Worm (Caenorhabditis elegans): Measurements from ENCODE around the gene cln-3.3.

DNA sequence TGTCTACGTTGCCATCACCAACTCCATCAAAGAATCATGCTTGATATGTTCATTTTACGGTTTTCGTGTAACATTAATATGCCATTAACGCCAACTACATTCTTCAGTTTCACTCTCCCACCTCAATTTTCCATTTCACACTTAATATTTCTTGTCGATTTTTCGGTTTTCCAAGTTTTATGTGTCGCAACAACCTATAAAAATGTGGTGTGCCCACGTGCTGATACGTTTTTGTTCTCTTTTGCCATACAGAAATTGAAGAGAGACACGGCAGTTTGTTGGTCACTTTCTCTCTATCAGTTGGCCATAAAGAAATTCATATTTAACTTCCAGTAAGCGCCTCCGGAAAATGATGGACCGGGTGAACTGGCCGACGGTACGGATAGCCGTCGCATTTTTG lies at the start of gene cln-3.3:
- TF ChIP-seq him-1 (tag; optimal IDR thresholded peaks at IDR 0.05) (no peak), dao-5 (tag; optimal IDR thresholded peaks at IDR 0.05) (no peak)

All from whole organism, L4/young adult.